Worm (Caenorhabditis elegans) whole organism, young adult: ENCODE data around the gene mfn-1.

ENCODE experiments used
- B0336.3 ChIP-seq: fragments of 200-800 bp; sonication (Bioruptor generic); IDR thresholded peaks from 2 replicates; pipeline ENCODE4 v1.3.6; 2022; ENCODE audit warnings: missing genetic modification characterization, missing compliant biosample characterization
- F10E7.11 ChIP-seq: sonication (generic microtip); optimal IDR thresholded peaks from 2 replicates; lab custom pipeline; 2017; ENCODE audit warnings: mild to moderate bottlenecking, missing genetic modification characterization, moderate library complexity, missing compliant biosample characterization
- F22D6.2 ChIP-seq: sonication (generic microtip); optimal IDR thresholded peaks from 2 replicates; lab custom pipeline; 2016; ENCODE audit warnings: mild to moderate bottlenecking, missing genetic modification characterization, missing compliant biosample characterization
- F23B12.7 ChIP-seq: sonication (generic microtip); optimal IDR thresholded peaks from 2 replicates; lab custom pipeline; 2017; ENCODE audit warnings: missing genetic modification characterization, mild to moderate bottlenecking, missing compliant biosample characterization, antibody characterized with exemption, moderate library complexity; ENCODE audit not compliant: insufficient read depth
- F37B4.10 ChIP-seq: fragments of 200-800 bp; sonication (Bioruptor generic); IDR thresholded peaks from 2 replicates; pipeline ENCODE4 v1.3.6; 2022; ENCODE audit warnings: missing genetic modification characterization, missing compliant biosample characterization
- F49E8.2 ChIP-seq: sonication (generic microtip); optimal IDR thresholded peaks from 3 replicates; lab custom pipeline; 2017; ENCODE audit warnings: missing genetic modification characterization, mild to moderate bottlenecking, missing compliant biosample characterization, antibody characterized with exemption, moderate library complexity; ENCODE audit not compliant: insufficient read depth
- F55B11.4 ChIP-seq: sonication (generic microtip); optimal IDR thresholded peaks from 2 replicates; lab custom pipeline; 2016; ENCODE audit warnings: missing compliant biosample characterization, missing genetic modification characterization, borderline replicate concordance; ENCODE audit not compliant: insufficient read depth
- F57A8.1 ChIP-seq: fragments of 200-800 bp; sonication (Bioruptor generic); optimal IDR thresholded peaks from 2 replicates; lab custom pipeline; 2018; ENCODE audit warnings: mild to moderate bottlenecking, missing genetic modification characterization, moderate library complexity, missing compliant biosample characterization
- F57C9.4 ChIP-seq: sonication (generic microtip); optimal IDR thresholded peaks from 2 replicates; lab custom pipeline; 2017; ENCODE audit warnings: mild to moderate bottlenecking, missing genetic modification characterization, missing compliant biosample characterization
- Y53G8AR.9 ChIP-seq: fragments of 200-800 bp; sonication (Bioruptor generic); conservative IDR thresholded peaks from 2 replicates; pipeline ENCODE4 v1.3.6; 2022; ENCODE audit warnings: missing genetic modification reagents, missing genetic modification characterization, missing compliant biosample characterization
- Y56A3A.18 ChIP-seq: fragments of 200-800 bp; sonication (Bioruptor generic); IDR thresholded peaks from 2 replicates; pipeline ENCODE4 v1.3.6; 2022; ENCODE audit warnings: missing genetic modification reagents, missing genetic modification characterization, missing compliant biosample characterization
- Y67H2A.10 ChIP-seq: fragments of 200-800 bp; sonication (Bioruptor generic); conservative IDR thresholded peaks from 2 replicates; pipeline ENCODE4 v1.3.6; 2022; ENCODE audit warnings: missing genetic modification reagents, missing genetic modification characterization, missing compliant biosample characterization
- Y79H2A.3 ChIP-seq: fragments of 200-800 bp; sonication (Bioruptor generic); conservative IDR thresholded peaks from 2 replicates; pipeline ENCODE4 v1.3.6; 2022; ENCODE audit warnings: missing genetic modification reagents, missing genetic modification characterization, missing compliant biosample characterization
- akir-1 ChIP-seq: fragments of 200-800 bp; sonication (Bioruptor generic); optimal IDR thresholded peaks from 2 replicates; lab custom pipeline; 2018; ENCODE audit warnings: mild to moderate bottlenecking, missing genetic modification characterization, moderate library complexity, missing compliant biosample characterization
- attf-3 ChIP-seq: fragments of 200-800 bp; sonication (Bioruptor generic); conservative IDR thresholded peaks from 2 replicates; pipeline ENCODE4 v1.3.6; 2022; ENCODE audit warnings: missing genetic modification reagents, missing genetic modification characterization, missing compliant biosample characterization
- attf-6 ChIP-seq: fragments of 200-800 bp; sonication (Bioruptor generic); IDR thresholded peaks from 2 replicates; pipeline ENCODE4 v1.3.6; 2022; ENCODE audit warnings: missing genetic modification reagents, missing genetic modification characterization, missing compliant biosample characterization
- bed-1 ChIP-seq: fragments of 200-800 bp; sonication (Bioruptor generic); IDR thresholded peaks from 2 replicates; pipeline ENCODE4 v1.3.6; 2022; ENCODE audit warnings: missing genetic modification reagents, missing genetic modification characterization, missing compliant biosample characterization
- cebp-1 ChIP-seq, 2 experiments: fragments of 200-800 bp in 1 of 2; sonication (Bioruptor generic) in 1 of 2; sonication (generic microtip) in 1 of 2; IDR thresholded peaks in 1 of 2; optimal IDR thresholded peaks in 1 of 2; 2 replicates each; pipeline versions ENCODE4 v1.3.6 to Lab custom; 2017 to 2022; ENCODE audit warnings: missing compliant biosample characterization in 2 of 2, missing genetic modification characterization in 2 of 2, mild to moderate bottlenecking in 1 of 2, missing genetic modification reagents in 1 of 2, moderate library complexity in 1 of 2
- ceh-27 ChIP-seq: fragments of 200-800 bp; sonication (Bioruptor generic); optimal IDR thresholded peaks from 2 replicates; lab custom pipeline; 2018; ENCODE audit warnings: mild to moderate bottlenecking, missing genetic modification characterization, moderate library complexity, missing compliant biosample characterization
- ceh-79 ChIP-seq: sonication (generic microtip); optimal IDR thresholded peaks from 2 replicates; lab custom pipeline; 2017; ENCODE audit warnings: mild to moderate bottlenecking, missing genetic modification characterization, missing compliant biosample characterization
- dpl-1 ChIP-seq: fragments of 150-350 bp; optimal IDR thresholded peaks from 2 replicates; lab custom pipeline; 2014; ENCODE audit warnings: missing biosample characterization, missing genetic modification reagents, missing genetic modification characterization
- efl-1 ChIP-seq: fragments of 150-350 bp; optimal IDR thresholded peaks from 2 replicates; lab custom pipeline; 2014; ENCODE audit warnings: missing biosample characterization, missing genetic modification reagents, missing genetic modification characterization
- ekl-4 ChIP-seq: fragments of 200-800 bp; sonication (Bioruptor generic); IDR thresholded peaks from 2 replicates; pipeline ENCODE4 v1.3.6; 2022; ENCODE audit warnings: missing genetic modification reagents, missing genetic modification characterization, missing compliant biosample characterization
- fkh-3 ChIP-seq: sonication (generic microtip); optimal IDR thresholded peaks from 2 replicates; lab custom pipeline; 2016; ENCODE audit warnings: mild to moderate bottlenecking, missing genetic modification characterization, missing compliant biosample characterization
- hlh-26 ChIP-seq: fragments of 200-800 bp; sonication (Bioruptor generic); conservative IDR thresholded peaks from 2 replicates; pipeline ENCODE4 v1.3.6; 2022; ENCODE audit warnings: missing genetic modification reagents, missing genetic modification characterization, missing compliant biosample characterization
- let-526 ChIP-seq: fragments of 200-800 bp; sonication (Bioruptor generic); IDR thresholded peaks from 2 replicates; pipeline ENCODE4 v1.3.6; 2022; ENCODE audit warnings: missing genetic modification reagents, missing genetic modification characterization, missing compliant biosample characterization
- lsl-1 ChIP-seq: fragments of 200-800 bp; sonication (Bioruptor generic); optimal IDR thresholded peaks from 2 replicates; lab custom pipeline; 2018; ENCODE audit warnings: mild to moderate bottlenecking, missing genetic modification characterization, moderate library complexity, missing compliant biosample characterization
- madf-10 ChIP-seq: sonication (generic microtip); optimal IDR thresholded peaks from 2 replicates; lab custom pipeline; 2016; ENCODE audit warnings: mild to moderate bottlenecking, missing genetic modification characterization, missing compliant biosample characterization
- madf-6 ChIP-seq: fragments of 200-800 bp; sonication (Bioruptor generic); IDR thresholded peaks from 2 replicates; pipeline ENCODE4 v1.3.6; 2022; ENCODE audit warnings: missing genetic modification reagents, missing genetic modification characterization, missing compliant biosample characterization
- mel-28 ChIP-seq: sonication (generic microtip); optimal IDR thresholded peaks from 2 replicates; lab custom pipeline; 2016; ENCODE audit warnings: borderline replicate concordance, mild to moderate bottlenecking, missing genetic modification characterization, missing compliant biosample characterization
- mes-4 ChIP-seq: sonication (generic microtip); optimal IDR thresholded peaks from 2 replicates; lab custom pipeline; 2016; ENCODE audit warnings: missing genotype, missing genetic modification characterization, missing compliant biosample characterization
- nfya-1 ChIP-seq: sonication (generic microtip); optimal IDR thresholded peaks from 2 replicates; lab custom pipeline; 2017; ENCODE audit warnings: antibody characterized with exemption, missing compliant biosample characterization, missing genetic modification characterization, borderline replicate concordance; ENCODE audit not compliant: insufficient read depth
- nfyb-1 ChIP-seq: fragments of 200-800 bp; sonication (Bioruptor generic); IDR thresholded peaks from 2 replicates; pipeline ENCODE4 v1.3.6; 2022; ENCODE audit warnings: missing genetic modification reagents, missing genetic modification characterization, missing compliant biosample characterization
- nhr-120 ChIP-seq: fragments of 200-800 bp; sonication (Bioruptor generic); IDR thresholded peaks from 2 replicates; pipeline ENCODE4 v1.3.6; 2022; ENCODE audit warnings: missing genetic modification characterization, missing compliant biosample characterization
- nhr-27 ChIP-seq: fragments of 200-800 bp; sonication (Bioruptor generic); optimal IDR thresholded peaks from 2 replicates; lab custom pipeline; 2018; ENCODE audit warnings: mild to moderate bottlenecking, missing genetic modification characterization, moderate library complexity, missing compliant biosample characterization
- nhr-80 ChIP-seq: sonication (generic microtip); optimal IDR thresholded peaks from 2 replicates; lab custom pipeline; 2016; ENCODE audit warnings: missing genetic modification characterization, missing compliant biosample characterization
- pbrm-1 ChIP-seq: fragments of 200-800 bp; sonication (Bioruptor generic); IDR thresholded peaks from 2 replicates; pipeline ENCODE4 v1.3.6; 2022; ENCODE audit warnings: missing genetic modification reagents, missing genetic modification characterization, missing compliant biosample characterization
- rpc-1 ChIP-seq, 2 experiments: fragments of 150-350 bp in 1 of 2; sonication (generic microtip) in 1 of 2; optimal IDR thresholded peaks; 2 replicates each; lab custom pipeline; 2014 to 2018; ENCODE audit warnings: missing biosample characterization in 1 of 2, missing genetic modification characterization in 1 of 2, missing genetic modification reagents in 1 of 2, missing genotype in 1 of 2
- snpc-1.3 ChIP-seq: sonication (generic microtip); optimal IDR thresholded peaks from 2 replicates; lab custom pipeline; 2017; ENCODE audit warnings: missing genetic modification characterization, mild to moderate bottlenecking, missing compliant biosample characterization, antibody characterized with exemption, moderate library complexity, missing genotype, missing genetic modification reagents; ENCODE audit not compliant: insufficient read depth
- snpc-3.4 ChIP-seq: sonication (generic microtip); optimal IDR thresholded peaks from 2 replicates; lab custom pipeline; 2017; ENCODE audit warnings: missing genetic modification characterization, mild to moderate bottlenecking, missing compliant biosample characterization, antibody characterized with exemption, moderate library complexity, missing genotype, missing genetic modification reagents
- sptf-2 ChIP-seq: fragments of 200-800 bp; sonication (Bioruptor generic); optimal IDR thresholded peaks from 2 replicates; lab custom pipeline; 2018; ENCODE audit warnings: mild to moderate bottlenecking, missing genetic modification characterization, missing compliant biosample characterization
- tbp1 ChIP-seq: fragments of 200-800 bp; sonication (Bioruptor generic); optimal IDR thresholded peaks from 2 replicates; lab custom pipeline; 2018; ENCODE audit warnings: mild to moderate bottlenecking, missing genetic modification characterization, missing compliant biosample characterization
- xnd-1 ChIP-seq: sonication (generic microtip); optimal IDR thresholded peaks from 2 replicates; lab custom pipeline; 2016; ENCODE audit warnings: missing genotype, missing genetic modification reagents, missing genetic modification characterization, missing compliant biosample characterization
- ztf-18 ChIP-seq: sonication (generic microtip); optimal IDR thresholded peaks from 2 replicates; lab custom pipeline; 2016; ENCODE audit warnings: missing genotype, mild to moderate bottlenecking, missing genetic modification characterization, missing compliant biosample characterization
- ztf-28 ChIP-seq: fragments of 200-800 bp; sonication (Bioruptor generic); IDR thresholded peaks from 2 replicates; pipeline ENCODE4 v1.3.6; 2022; ENCODE audit warnings: missing genetic modification reagents, missing genetic modification characterization, missing compliant biosample characterization
- ztf-3 ChIP-seq: fragments of 200-800 bp; sonication (Bioruptor generic); optimal IDR thresholded peaks from 2 replicates; lab custom pipeline; 2018; ENCODE audit warnings: mild to moderate bottlenecking, missing genetic modification characterization, missing compliant biosample characterization

mfn-1 gene

ce11 chrII:11473525-11474181 is 1.8 kb upstream of the mfn-1 start, which contains the start of the genes metl-1 and W02B12.11 (continued):
- peak; percentile 12 for TF ChIP-seq F49E8.2
- TF ChIP-seq snpc-3.4: peak; percentile 41
- TF ChIP-seq nfyb-1: peak; percentile 87
- no peak for TF ChIP-seq bed-1
- TF ChIP-seq F55B11.4 (tag; lab: Kevin White, UChicago): no peak
- no peak for TF ChIP-seq ztf-28 (GFP tag; lab: Robert Waterston, UW)
- peak; percentile 90 for TF ChIP-seq pbrm-1
- peak; percentile 55 for TF ChIP-seq nhr-80 (tag; lab: Kevin White, UChicago)
- no peak for TF ChIP-seq ztf-3 (GFP tag; lab: Kevin White, UChicago)
- TF ChIP-seq madf-10 (tag; lab: Kevin White, UChicago): peak; percentile 50
- peak; percentile 85 for TF ChIP-seq B0336.3 (GFP tag; lab: Robert Waterston, UW)
- no peak for TF ChIP-seq let-526
- TF ChIP-seq attf-6 (GFP tag; lab: Robert Waterston, UW): no peak
- TF ChIP-seq efl-1 (GFP tag; lab: Kevin White, UChicago): no peak
- TF ChIP-seq mel-28 (tag; lab: Kevin White, UChicago): no peak
- 0 out of 2 replicates have a peak, but pooled peaks have one; percentile 13 for TF ChIP-seq cebp-1 (GFP tag; IDR thresholded peaks at IDR 0.05; lab: Robert Waterston, UW)
- peak; percentile 82 for TF ChIP-seq cebp-1 (tag; optimal IDR thresholded peaks at IDR 0.05; lab: Kevin White, UChicago)
- no peak for TF ChIP-seq F37B4.10 (GFP tag; lab: Robert Waterston, UW)
- TF ChIP-seq Y79H2A.3 (GFP tag; lab: Robert Waterston, UW): no peak
- TF ChIP-seq ceh-79: no peak
- TF ChIP-seq madf-6 (GFP tag; lab: Robert Waterston, UW): peak; percentile 91
- TF ChIP-seq ztf-18 (tag; lab: Kevin White, UChicago): peak; percentile 99
- TF ChIP-seq snpc-1.3: no peak
- no peak for TF ChIP-seq F10E7.11 (tag; lab: Kevin White, UChicago)
- no peak for TF ChIP-seq hlh-26 (GFP tag; lab: Robert Waterston, UW)
- no peak for TF ChIP-seq akir-1 (GFP tag; lab: Kevin White, UChicago)
- peak; percentile 93 for TF ChIP-seq Y53G8AR.9 (GFP tag; lab: Robert Waterston, UW)
- TF ChIP-seq F57A8.1 (GFP tag; lab: Kevin White, UChicago): no peak
- TF ChIP-seq ceh-27 (GFP tag; lab: Kevin White, UChicago): peak; percentile 43
- peak; percentile 68 for TF ChIP-seq tbp1 (GFP tag; lab: Kevin White, UChicago)
- TF ChIP-seq ekl-4 (GFP tag; lab: Robert Waterston, UW): peak; percentile 92
- no peak for TF ChIP-seq sptf-2 (GFP tag; lab: Kevin White, UChicago)
- no peak for TF ChIP-seq nhr-27
- peak; percentile 69 for TF ChIP-seq attf-3 (GFP tag; lab: Robert Waterston, UW)
- TF ChIP-seq mes-4 (tag; lab: Kevin White, UChicago): no peak
- TF ChIP-seq nfya-1 (tag; lab: Kevin White, UChicago): no peak
- TF ChIP-seq F57C9.4 (tag; lab: Kevin White, UChicago): no peak
- TF ChIP-seq fkh-3 (tag; lab: Kevin White, UChicago): no peak
- peak; percentile 61 for TF ChIP-seq xnd-1 (tag; lab: Kevin White, UChicago)
- TF ChIP-seq Y67H2A.10 (GFP tag; lab: Robert Waterston, UW): no peak
- peak; percentile 29 for TF ChIP-seq dpl-1 (GFP tag; lab: Kevin White, UChicago)
- no peak for TF ChIP-seq nhr-120 (GFP tag; lab: Robert Waterston, UW)
- peak; percentile 25 for TF ChIP-seq F23B12.7 (tag; lab: Kevin White, UChicago)
- peak; percentile 43 for TF ChIP-seq F22D6.2
- TF ChIP-seq rpc-1 (optimal IDR thresholded peaks at IDR 0.05; lab: Kevin White, UChicago): no peak
- TF ChIP-seq rpc-1 (tag; optimal IDR thresholded peaks at IDR 0.05; lab: Kevin White, UChicago): no peak
- peak; percentile 75 for TF ChIP-seq lsl-1 (GFP tag; lab: Kevin White, UChicago)
- peak; percentile 72; the same call in 1 of the 2 replicates for TF ChIP-seq Y56A3A.18 (GFP tag; lab: Robert Waterston, UW)
